Worm (Caenorhabditis elegans): ENCODE results near the gene kap-1.

kap-1 gene

ce11 chrIII:7299466-7299865 is 39.2 kb upstream of the kap-1 start, which contains the start of the genes B0361.14 and B0361.9:
Gene B0361.14, minus strand, starts transcription at chrIII:7299531.
Gene B0361.9, minus strand, starts transcription at chrIII:7299631.
- peak; percentile 41 for TF ChIP-seq nhr-23 (tag; optimal IDR thresholded peaks at IDR 0.05)
- TF ChIP-seq jun-1 (tag; optimal IDR thresholded peaks at IDR 0.05) = no peak
- peak; percentile 48 for TF ChIP-seq nhr-25 (tag; optimal IDR thresholded peaks at IDR 0.05)

ce11 chrIII:7300169-7300568 is 38.5 kb upstream of the kap-1 start:
- TF ChIP-seq lin-39 (tag; optimal IDR thresholded peaks at IDR 0.05) (no peak), nhr-12 (tag; optimal IDR thresholded peaks at IDR 0.05) (no peak), sea-2 (GFP tag; optimal IDR thresholded peaks at IDR 0.05) (no peak), pha-4 (tag; optimal IDR thresholded peaks at IDR 0.05) (no peak), elt-1 (tag; optimal IDR thresholded peaks at IDR 0.05) (peak; percentile 94), snpc-4 (tag; optimal IDR thresholded peaks at IDR 0.05) (no peak), nhr-23 (tag; optimal IDR thresholded peaks at IDR 0.05) (peak; percentile 81), nhr-237 (tag; optimal IDR thresholded peaks at IDR 0.05) (no peak), egl-5 (tag; optimal IDR thresholded peaks at IDR 0.05) (no peak), mml-1 (tag; optimal IDR thresholded peaks at IDR 0.05) (no peak), ceh-82 (tag; optimal IDR thresholded peaks at IDR 0.05) (no peak), elt-2 (tag; optimal IDR thresholded peaks at IDR 0.05) (no peak), unc-62 (GFP tag; optimal IDR thresholded peaks at IDR 0.05) (no peak), elt-3 (tag; optimal IDR thresholded peaks at IDR 0.05) (no peak), nhr-11 (tag; optimal IDR thresholded peaks at IDR 0.05) (no peak), nhr-43 (tag; optimal IDR thresholded peaks at IDR 0.05; ENCODE audit: poor library complexity, severe bottlenecking) (peak; percentile 67), ztf-4 (tag; optimal IDR thresholded peaks at IDR 0.05) (no peak), lsy-12 (tag; optimal IDR thresholded peaks at IDR 0.05) (no peak), mdl-1 (tag; optimal IDR thresholded peaks at IDR 0.05) (peak; percentile 11), skn-1 (tag; optimal IDR thresholded peaks at IDR 0.05) (no peak), fkh-10 (GFP tag; optimal IDR thresholded peaks at IDR 0.05) (no peak), R02D3.7 (tag; optimal IDR thresholded peaks at IDR 0.05) (no peak), nhr-25 (tag; optimal IDR thresholded peaks at IDR 0.05) (peak; percentile 89)

ce11 chrIII:7300763-7301162 is 37.9 kb upstream of the kap-1 start:
- TF ChIP-seq elt-3 (tag; optimal IDR thresholded peaks at IDR 0.05) = no peak
- no peak for TF ChIP-seq fos-1 (tag; optimal IDR thresholded peaks at IDR 0.05)
- no peak for TF ChIP-seq nhr-77 (tag; optimal IDR thresholded peaks at IDR 0.05)
- TF ChIP-seq nhr-237 (tag; optimal IDR thresholded peaks at IDR 0.05) = no peak
- no peak for TF ChIP-seq nhr-25 (tag; optimal IDR thresholded peaks at IDR 0.05)
- TF ChIP-seq nhr-76 (tag; optimal IDR thresholded peaks at IDR 0.05) = no peak
- TF ChIP-seq R02D3.7 (tag; optimal IDR thresholded peaks at IDR 0.05) = no peak
- TF ChIP-seq fkh-2 (tag; optimal IDR thresholded peaks at IDR 0.05) = no peak
- TF ChIP-seq lin-39 (tag; optimal IDR thresholded peaks at IDR 0.05) = no peak
- TF ChIP-seq lsy-12 (tag; optimal IDR thresholded peaks at IDR 0.05) = no peak
- no peak for TF ChIP-seq ztf-4 (tag; optimal IDR thresholded peaks at IDR 0.05)
- no peak for TF ChIP-seq egl-27 (tag; optimal IDR thresholded peaks at IDR 0.05)
- no peak for TF ChIP-seq unc-39 (tag; optimal IDR thresholded peaks at IDR 0.05)

- TF ChIP-seq ceh-82 (tag; optimal IDR thresholded peaks at IDR 0.05) (no peak), nhr-25 (tag; optimal IDR thresholded peaks at IDR 0.05) (peak; percentile 22), mdl-1 (tag; optimal IDR thresholded peaks at IDR 0.05) (no peak), nhr-76 (tag; optimal IDR thresholded peaks at IDR 0.05) (no peak), elt-1 (tag; optimal IDR thresholded peaks at IDR 0.05) (peak; percentile 83)
Measured at ce11 chrIII:7301668-7302067, 37.0 kb upstream of the kap-1 start.

ce11 chrIII:7304961-7305648 is 33.5 kb upstream of the kap-1 start:
- TF ChIP-seq elt-1 (tag; optimal IDR thresholded peaks at IDR 0.05) (peak; percentile 35), nhr-67 (tag; optimal IDR thresholded peaks at IDR 0.05) (no peak), nfya-1 (tag; optimal IDR thresholded peaks at IDR 0.05; ENCODE audit: insufficient read depth) (peak; percentile 13), unc-39 (tag; optimal IDR thresholded peaks at IDR 0.05) (no peak), ceh-16 (tag; optimal IDR thresholded peaks at IDR 0.05) (no peak), pqm-1 (tag; optimal IDR thresholded peaks at IDR 0.05) (no peak), lin-39 (tag; optimal IDR thresholded peaks at IDR 0.05) (no peak), elt-3 (tag; optimal IDR thresholded peaks at IDR 0.05) (peak in 1 of 3 experiments; percentile 55), nhr-43 (tag; optimal IDR thresholded peaks at IDR 0.05; ENCODE audit: poor library complexity, severe bottlenecking) (peak; percentile 38), nhr-23 (tag; optimal IDR thresholded peaks at IDR 0.05) (peak; percentile 79), lsy-12 (tag; optimal IDR thresholded peaks at IDR 0.05) (no peak), nhr-77 (tag; optimal IDR thresholded peaks at IDR 0.05) (no peak), ztf-11 (tag; optimal IDR thresholded peaks at IDR 0.05) (no peak), ztf-4 (tag; optimal IDR thresholded peaks at IDR 0.05) (no peak)

Data from whole organism, L3 larva.